Fruit fly (Drosophila melanogaster) Kc167 (cell line): ENCODE measurements around the gene Tcs5.

Source experiments
- Myc ChIP-seq: fragments of >200 bp; optimal IDR thresholded peaks from 2 replicates; lab custom pipeline; 2017; ENCODE audit warnings: missing external identifiers
- Sin3A ChIP-seq: fragments of >200 bp; optimal IDR thresholded peaks from 2 replicates; lab custom pipeline; 2018; ENCODE audit warnings: missing external identifiers
- insv ChIP-seq: fragments of >200 bp; optimal IDR thresholded peaks from 3 replicates; lab custom pipeline; 2018; ENCODE audit warnings: missing external identifiers
- psq ChIP-seq: fragments of >200 bp; optimal IDR thresholded peaks from 2 replicates; lab custom pipeline; 2017; ENCODE audit warnings: missing external identifiers
- ttk ChIP-seq: sonication (Bioruptor generic); optimal IDR thresholded peaks from 2 replicates; lab custom pipeline; 2017; ENCODE audit warnings: missing external identifiers

- TF ChIP-seq Myc (lab: Kevin White, UChicago) (no peak), psq (lab: Kevin White, UChicago) (no peak), insv (no peak), Sin3A (lab: Kevin White, UChicago) (no peak), ttk (no peak)
Observed at dm6 chr3L:5172470-5172869, 33.3 kb upstream of the Tcs5 start.
